Worm (Caenorhabditis elegans): ENCODE measurements around the gene pld-1.

ce11 chrII:5058036-5058435 lies 33.5 kb downstream of the pld-1 start, which contains the start of gene C27A2.12:
- TF ChIP-seq egl-27 (tag; optimal IDR thresholded peaks at IDR 0.05): no peak
- TF ChIP-seq nhr-77 (tag; optimal IDR thresholded peaks at IDR 0.05): no peak
- no peak for TF ChIP-seq lin-39 (tag; optimal IDR thresholded peaks at IDR 0.05)

Data from whole organism, L4 larva.